Fruit fly (Drosophila melanogaster) Kc167 (cell line): ENCODE results near the gene CG14613.

Experiments used
- Myc ChIP-seq: fragments of >200 bp; optimal IDR thresholded peaks from 2 replicates; lab custom pipeline; 2017; ENCODE audit warnings: missing external identifiers
- Sin3A ChIP-seq: fragments of >200 bp; optimal IDR thresholded peaks from 2 replicates; lab custom pipeline; 2018; ENCODE audit warnings: missing external identifiers
- h ChIP-seq: fragments of >200 bp; optimal IDR thresholded peaks from 3 replicates; lab custom pipeline; 2018; ENCODE audit warnings: missing external identifiers
- insv ChIP-seq: fragments of >200 bp; optimal IDR thresholded peaks from 3 replicates; lab custom pipeline; 2018; ENCODE audit warnings: missing external identifiers
- psq ChIP-seq: fragments of >200 bp; optimal IDR thresholded peaks from 2 replicates; lab custom pipeline; 2017; ENCODE audit warnings: missing external identifiers
- ttk ChIP-seq: sonication (Bioruptor generic); optimal IDR thresholded peaks from 2 replicates; lab custom pipeline; 2017; ENCODE audit warnings: missing external identifiers

- TF ChIP-seq insv (lab: Kevin White, UChicago) (no peak), Myc (lab: Kevin White, UChicago) (no peak), ttk (lab: Kevin White, UChicago) (no peak), psq (no peak), Sin3A (lab: Kevin White, UChicago) (no peak), h (lab: Kevin White, UChicago) (no peak)
Measured at dm6 chrX:22456180-22456948, 15.5 kb downstream of the CG14613 start.
